Fruit fly (Drosophila melanogaster) whole organism, prepupa: ENCODE measurements around the gene CG4168.

Experiments used
- Blimp-1 ChIP-seq: fragments of 200-800 bp; sonication (Bioruptor generic); optimal IDR thresholded peaks from 3 replicates; lab custom pipeline; 2017; ENCODE audit warnings: missing biosample characterization, missing genetic modification characterization, mild to moderate bottlenecking, moderate library complexity, missing genetic modification reagents
- CG11294 ChIP-seq: fragments of 200-800 bp; sonication (Bioruptor generic); IDR thresholded peaks from 2 replicates; pipeline ENCODE4 v1.3.6; 2022; ENCODE audit warnings: missing biosample characterization, missing genetic modification characterization
- CG31627 ChIP-seq: fragments of 200-800 bp; sonication (Bioruptor generic); optimal IDR thresholded peaks from 3 replicates; lab custom pipeline; 2016; ENCODE audit warnings: missing biosample characterization, missing genetic modification characterization
- CG6276 ChIP-seq: fragments of 200-800 bp; sonication (Bioruptor generic); optimal IDR thresholded peaks from 2 replicates; lab custom pipeline; 2017; ENCODE audit warnings: missing biosample characterization, mild to moderate bottlenecking, missing genetic modification characterization
- CG6854 ChIP-seq: fragments of 200-800 bp; sonication (Bioruptor generic); optimal IDR thresholded peaks from 2 replicates; lab custom pipeline; 2017; ENCODE audit warnings: missing biosample characterization, mild to moderate bottlenecking, missing genetic modification characterization
- Ets21C ChIP-seq: fragments of 200-800 bp; sonication (Bioruptor generic); optimal IDR thresholded peaks from 3 replicates; lab custom pipeline; 2016; ENCODE audit warnings: missing biosample characterization, missing genetic modification characterization
- Ets96B ChIP-seq: fragments of 200-800 bp; optimal IDR thresholded peaks from 2 replicates; lab custom pipeline; 2019; ENCODE audit warnings: missing biosample characterization, mild to moderate bottlenecking, missing genetic modification characterization, moderate library complexity
- Gug ChIP-seq: fragments of 200-800 bp; sonication (Bioruptor generic); IDR thresholded peaks from 2 replicates; pipeline ENCODE4 v1.3.6; 2022; ENCODE audit warnings: missing biosample characterization, missing genetic modification characterization
- OdsH ChIP-seq: fragments of 200-800 bp; sonication (Bioruptor generic); optimal IDR thresholded peaks from 3 replicates; lab custom pipeline; 2016; ENCODE audit warnings: missing biosample characterization, missing genetic modification characterization
- achi ChIP-seq: fragments of 200-800 bp; sonication (Bioruptor generic); optimal IDR thresholded peaks from 3 replicates; lab custom pipeline; 2016; ENCODE audit warnings: missing biosample characterization, missing genetic modification characterization
- fkh ChIP-seq: fragments of 200-800 bp; sonication (Bioruptor generic); optimal IDR thresholded peaks from 3 replicates; lab custom pipeline; 2017; ENCODE audit warnings: missing biosample characterization, mild to moderate bottlenecking, missing genetic modification characterization, moderate library complexity
- pdm3 ChIP-seq: fragments of 200-800 bp; sonication (Bioruptor generic); optimal IDR thresholded peaks from 3 replicates; lab custom pipeline; 2016; ENCODE audit warnings: missing biosample characterization, missing genetic modification characterization
- topi ChIP-seq: fragments of 200-800 bp; sonication (Bioruptor generic); optimal IDR thresholded peaks from 3 replicates; lab custom pipeline; 2016; ENCODE audit warnings: missing biosample characterization, missing genetic modification characterization

DNA sequence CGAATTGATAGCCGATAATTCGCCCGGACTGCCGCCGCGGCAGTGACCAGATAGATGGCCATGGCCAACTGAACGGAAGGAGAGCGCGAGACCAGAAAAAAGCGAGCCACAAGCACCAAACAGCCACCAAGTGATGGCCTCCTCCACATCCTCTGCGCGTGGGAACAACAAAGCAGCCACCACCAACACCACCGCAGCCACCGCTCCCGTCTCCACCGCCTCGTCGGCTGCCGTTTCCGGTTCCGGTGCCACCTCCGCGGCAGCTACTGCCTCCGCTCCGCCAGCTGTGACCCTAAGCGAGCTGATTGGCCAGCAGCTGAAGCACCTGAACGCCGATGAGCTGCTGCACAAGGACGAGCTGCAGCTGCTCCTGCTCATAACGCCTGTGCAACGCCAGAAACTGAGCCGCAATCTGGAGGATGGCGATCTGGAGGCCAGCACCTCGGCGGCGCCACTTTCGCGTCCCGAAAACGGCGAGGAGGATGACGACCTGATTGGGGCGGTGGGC is 48.8 kb upstream of the CG4168 start:
- TF ChIP-seq Blimp-1 (GFP tag; lab: Kevin White, UChicago) (no peak), fkh (no peak), CG6854 (GFP tag; lab: Kevin White, UChicago) (no peak), Ets21C (no peak), CG6276 (GFP tag; lab: Kevin White, UChicago) (no peak), CG11294 (GFP tag; lab: Robert Waterston, UW) (no peak), Gug (GFP tag; lab: Robert Waterston, UW) (no peak), Ets96B (tag; lab: Kevin White, UChicago) (no peak), pdm3 (no peak), OdsH (GFP tag; lab: Kevin White, UChicago) (no peak), achi (GFP tag; lab: Kevin White, UChicago) (no peak), CG31627 (GFP tag; lab: Kevin White, UChicago) (no peak), topi (no peak)
